Worm (Caenorhabditis elegans): Measurements from ENCODE around the gene dib-1.

ce11 chrIV:2885260-2885659 lies 5.4 kb upstream of the dib-1 start:
- no peak for TF ChIP-seq T22C8.4 (GFP tag; IDR thresholded peaks at IDR 0.05)
- TF ChIP-seq ztf-23 (GFP tag; IDR thresholded peaks at IDR 0.05), result no peak
- no peak for TF ChIP-seq cog-1 (tag; optimal IDR thresholded peaks at IDR 0.05)
- TF ChIP-seq tab-1 (GFP tag; IDR thresholded peaks at IDR 0.05), result no peak
- no peak for TF ChIP-seq med-1 (GFP tag; optimal IDR thresholded peaks at IDR 0.05; ENCODE audit: insufficient read depth)

All from whole organism, midembryonic.